Fruit fly (Drosophila melanogaster): ENCODE results near the gene mthl5.

mthl5 gene

DNA sequence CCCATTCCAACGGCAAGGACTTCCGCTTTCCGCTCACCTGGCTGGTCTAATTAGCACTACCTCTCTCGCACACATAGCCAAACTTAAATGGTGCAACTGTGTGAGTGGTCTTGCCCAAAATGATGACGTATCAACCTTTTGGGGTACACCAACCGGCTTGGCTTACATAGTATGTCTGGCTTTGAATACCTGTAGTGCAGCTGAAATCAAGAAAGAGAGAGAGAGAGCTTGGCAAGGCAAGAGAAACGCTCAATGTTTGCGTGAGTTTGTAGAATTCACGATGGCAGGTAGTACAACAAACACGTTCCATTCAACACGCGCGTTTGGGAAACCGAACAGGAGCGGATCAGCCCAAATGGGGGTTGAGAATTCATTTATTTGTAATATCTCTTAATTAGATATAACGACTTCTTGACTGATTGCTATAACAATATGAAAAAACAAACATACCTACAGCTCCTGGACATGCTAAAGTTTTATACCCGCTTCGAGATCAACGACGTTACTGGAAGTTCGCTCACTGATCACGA lies 1.1 kb upstream of the mthl5 start (continued):
- TF ChIP-seq da (GFP tag; optimal IDR thresholded peaks at IDR 0.05): no peak
- TF ChIP-seq HHEX (GFP tag; optimal IDR thresholded peaks at IDR 0.05): no peak
- TF ChIP-seq vnd (GFP tag; IDR thresholded peaks at IDR 0.05; ENCODE audit: partially characterized antibody): no peak
- no peak for TF ChIP-seq CG8944 (GFP tag; optimal IDR thresholded peaks at IDR 0.05)
- no peak for TF ChIP-seq Sry-δ (GFP tag; optimal IDR thresholded peaks at IDR 0.05)
- TF ChIP-seq CG12104 (GFP tag; optimal IDR thresholded peaks at IDR 0.05): no peak
- TF ChIP-seq CG17385 (GFP tag; optimal IDR thresholded peaks at IDR 0.05): no peak
- no peak for TF ChIP-seq Max (GFP tag; optimal IDR thresholded peaks at IDR 0.05)
- peak; percentile 12 for TF ChIP-seq pum (GFP tag; optimal IDR thresholded peaks at IDR 0.05)
- TF ChIP-seq peb (GFP tag; IDR thresholded peaks at IDR 0.05): no peak
- peak; percentile 49 for TF ChIP-seq Scr (GFP tag; IDR thresholded peaks at IDR 0.05; ENCODE audit: partially characterized antibody)
- no peak for TF ChIP-seq CG1792 (GFP tag; optimal IDR thresholded peaks at IDR 0.05)
- TF ChIP-seq tll (GFP tag; optimal IDR thresholded peaks at IDR 0.05): peak in 1 of 2 experiments; percentile 22
- peak; percentile 17; the same call in 2 of the 3 replicates for TF ChIP-seq ci (GFP tag; IDR thresholded peaks at IDR 0.05)
- peak; percentile 0 for TF ChIP-seq Antp (GFP tag; optimal IDR thresholded peaks at IDR 0.05)
- no peak for TF ChIP-seq tup (GFP tag; optimal IDR thresholded peaks at IDR 0.05)
- no peak for TF ChIP-seq sc (optimal IDR thresholded peaks at IDR 0.05)
- TF ChIP-seq sc (GFP tag; optimal IDR thresholded peaks at IDR 0.05): no peak
- TF ChIP-seq CG12769 (tag; optimal IDR thresholded peaks at IDR 0.05): no peak
- TF ChIP-seq Sox102F (GFP tag; optimal IDR thresholded peaks at IDR 0.05): no peak
- TF ChIP-seq CG11504 (tag; optimal IDR thresholded peaks at IDR 0.05): no peak
- no peak for TF ChIP-seq so (GFP tag; IDR thresholded peaks at IDR 0.05)
- TF ChIP-seq CG17361 (GFP tag; IDR thresholded peaks at IDR 0.05): no peak
- no peak for TF ChIP-seq Ada2b (GFP tag; IDR thresholded peaks at IDR 0.05)
- TF ChIP-seq Drgx (GFP tag; IDR thresholded peaks at IDR 0.05): peak; percentile 45; the same call in 1 of the 2 replicates
- peak in 1 of 2 experiments; percentile 53 for TF ChIP-seq insv (GFP tag; optimal IDR thresholded peaks at IDR 0.05)
- 0 out of 2 replicates have a peak, but pooled peaks have one; percentile 27 for TF ChIP-seq sisA (GFP tag; IDR thresholded peaks at IDR 0.05)
- TF ChIP-seq zfh2 (GFP tag; optimal IDR thresholded peaks at IDR 0.05): no peak
- no peak for TF ChIP-seq CG8478 (optimal IDR thresholded peaks at IDR 0.05)
- TF ChIP-seq Hsf (GFP tag; optimal IDR thresholded peaks at IDR 0.05): no peak
- TF ChIP-seq Doc3 (GFP tag; IDR thresholded peaks at IDR 0.05; ENCODE audit: partially characterized antibody): 0 out of 3 replicates have a peak, but pooled peaks have one; percentile 19
- peak; percentile 57; the same call in 2 of the 3 replicates for TF ChIP-seq knrl (GFP tag; IDR thresholded peaks at IDR 0.05; ENCODE audit: partially characterized antibody)
- peak; percentile 36 for TF ChIP-seq CG10979 (tag; optimal IDR thresholded peaks at IDR 0.05)
- 0 out of 2 replicates have a peak, but pooled peaks have one; percentile 16 for TF ChIP-seq Ptx1 (GFP tag; IDR thresholded peaks at IDR 0.05)
- TF ChIP-seq Dll (GFP tag; IDR thresholded peaks at IDR 0.05; ENCODE audit: partially characterized antibody): peak; percentile 50; the same call in 2 of the 4 replicates
- TF ChIP-seq HLHmδ (GFP tag; optimal IDR thresholded peaks at IDR 0.05): no peak
- TF ChIP-seq lmd (GFP tag; IDR thresholded peaks at IDR 0.05): peak; percentile 26
- no peak for TF ChIP-seq CG4404 (GFP tag; IDR thresholded peaks at IDR 0.05)
- TF ChIP-seq CG30403 (GFP tag; optimal IDR thresholded peaks at IDR 0.05): peak; percentile 35
- TF ChIP-seq Fer3 (tag; optimal IDR thresholded peaks at IDR 0.05): no peak
- TF ChIP-seq bab2 (GFP tag; optimal IDR thresholded peaks at IDR 0.05): peak; percentile 16
- TF ChIP-seq sens (GFP tag): peak; percentile 90
- no peak for TF ChIP-seq CG13624 (GFP tag; optimal IDR thresholded peaks at IDR 0.05)
- TF ChIP-seq fd96Cb (tag; optimal IDR thresholded peaks at IDR 0.05): no peak
- peak; percentile 29 for TF ChIP-seq Xbp1 (GFP tag; optimal IDR thresholded peaks at IDR 0.05)
- TF ChIP-seq Bdp1 (GFP tag; optimal IDR thresholded peaks at IDR 0.05): no peak
- TF ChIP-seq hbn (GFP tag; IDR thresholded peaks at IDR 0.05; ENCODE audit: partially characterized antibody): peak; percentile 41; the same call in 1 of the 2 replicates
- no peak for TF ChIP-seq Lpt (GFP tag; optimal IDR thresholded peaks at IDR 0.05)
- no peak for TF ChIP-seq CG2129 (GFP tag; IDR thresholded peaks at IDR 0.05; ENCODE audit: partially characterized antibody)
- no peak for TF ChIP-seq CG17912 (GFP tag; optimal IDR thresholded peaks at IDR 0.05)

All from whole organism, embryonic.